Worm (Caenorhabditis elegans): ENCODE measurements around the gene twk-26.

DNA sequence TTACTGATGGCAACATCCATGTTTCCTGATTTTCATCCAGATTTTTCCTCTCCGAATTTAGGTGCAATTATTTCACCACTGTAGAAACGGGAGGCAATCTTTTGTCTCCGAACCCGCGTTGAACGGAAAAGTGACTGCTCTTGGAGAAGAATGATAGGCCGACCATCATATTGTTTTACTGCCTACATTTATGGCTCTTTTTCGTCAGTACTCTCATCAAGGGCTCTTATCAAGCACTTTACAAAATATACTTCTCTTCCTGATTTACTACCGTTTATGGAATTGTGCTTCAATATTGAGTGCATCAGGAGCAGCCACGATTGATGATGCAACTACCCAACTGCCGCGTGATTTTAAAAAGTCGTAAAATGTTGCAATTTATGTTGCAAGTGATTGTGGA is 230 bp downstream of the twk-26 start:
- TF ChIP-seq fkh-10 (GFP tag; optimal IDR thresholded peaks at IDR 0.05) (no peak), aly-2 (tag; optimal IDR thresholded peaks at IDR 0.05) (no peak), jun-1 (tag; optimal IDR thresholded peaks at IDR 0.05) (no peak), snpc-4 (tag; optimal IDR thresholded peaks at IDR 0.05) (no peak), fos-1 (tag; optimal IDR thresholded peaks at IDR 0.05) (no peak), R02D3.7 (tag; optimal IDR thresholded peaks at IDR 0.05) (no peak), fkh-2 (tag; optimal IDR thresholded peaks at IDR 0.05) (no peak), nhr-76 (tag; optimal IDR thresholded peaks at IDR 0.05) (no peak)

All from whole organism, L3 larva.